3 fruit fly cellular contexts compared by ENCODE assay signal in genomic region chr3R:24749055-24749992, dm6.
TF ChIP-seq lines count a peak whose summit lies in the region.

TSS of gene tld (plus strand) at chr3R:24749731.

- TF ChIP-seq CTCF in whole organism, embryonic (GFP tag; optimal IDR thresholded peaks at IDR 0.05; lab: Kevin White, UChicago), result no peak

TF ChIP-seq in whole organism, embryonic, 481 proteins besides CTCF, POLR2A, EP300 and RAD21 (continues in another document):
- TF ChIP-seq CG15479 (GFP tag; optimal IDR thresholded peaks at IDR 0.05; lab: Kevin White, UChicago) (peak; percentile 54), CG3065 (GFP tag; optimal IDR thresholded peaks at IDR 0.05; lab: Kevin White, UChicago) (peak; percentile 44), MESR4 (GFP tag; optimal IDR thresholded peaks at IDR 0.05; lab: Kevin White, UChicago) (no peak), CG13123 (GFP tag; optimal IDR thresholded peaks at IDR 0.05; lab: Kevin White, UChicago) (no peak), CoRest (tag; optimal IDR thresholded peaks at IDR 0.05; lab: Kevin White, UChicago) (no peak), CG3163 (GFP tag; optimal IDR thresholded peaks at IDR 0.05; lab: Kevin White, UChicago) (no peak), z (GFP tag; IDR thresholded peaks at IDR 0.05; lab: Robert Waterston, UW) (peak; percentile 54; the same call in 1 of the 3 replicates), disco-r (GFP tag; optimal IDR thresholded peaks at IDR 0.05; lab: Kevin White, UChicago) (no peak), CG11560 (tag; IDR thresholded peaks at IDR 0.05; lab: Robert Waterston, UW) (no peak), CG4617 (GFP tag; optimal IDR thresholded peaks at IDR 0.05; lab: Kevin White, UChicago; ENCODE audit: borderline replicate concordance) (no peak), gem (tag; optimal IDR thresholded peaks at IDR 0.05; lab: Kevin White, UChicago) (no peak), cad (GFP tag; optimal IDR thresholded peaks at IDR 0.05; lab: Kevin White, UChicago) (peak; percentile 98), pum (GFP tag; optimal IDR thresholded peaks at IDR 0.05; lab: Kevin White, UChicago) (no peak), HLH4C (GFP tag; IDR thresholded peaks at IDR 0.05; lab: Robert Waterston, UW; ENCODE audit: partially characterized antibody) (no peak), tup (GFP tag; optimal IDR thresholded peaks at IDR 0.05; lab: Kevin White, UChicago) (no peak), zen (tag; optimal IDR thresholded peaks at IDR 0.05; lab: Kevin White, UChicago) (peak; percentile 91), Blimp-1 (GFP tag; optimal IDR thresholded peaks at IDR 0.05; lab: Kevin White, UChicago) (peak; percentile 45), Drgx (GFP tag; IDR thresholded peaks at IDR 0.05; lab: Robert Waterston, UW) (no peak), CG12744 (GFP tag; optimal IDR thresholded peaks at IDR 0.05; lab: Kevin White, UChicago) (no peak), kah (GFP tag; optimal IDR thresholded peaks at IDR 0.05; lab: Kevin White, UChicago) (no peak), CG14710 (tag; optimal IDR thresholded peaks at IDR 0.05; lab: Kevin White, UChicago) (no peak), en (GFP tag; optimal IDR thresholded peaks at IDR 0.05; lab: Kevin White, UChicago) (no peak), D (optimal IDR thresholded peaks at IDR 0.05; lab: Kevin White, UChicago) (peak; percentile 78), D (GFP tag; optimal IDR thresholded peaks at IDR 0.05; lab: Kevin White, UChicago) (no peak), HLH3B (GFP tag; IDR thresholded peaks at IDR 0.05; lab: Robert Waterston, UW) (no peak), CG5245 (GFP tag; optimal IDR thresholded peaks at IDR 0.05; lab: Kevin White, UChicago) (no peak), tll (GFP tag; optimal IDR thresholded peaks at IDR 0.05; lab: Kevin White, UChicago) (peak in 1 of 2 experiments; percentile 88), btn (GFP tag; optimal IDR thresholded peaks at IDR 0.05; lab: Kevin White, UChicago) (no peak), usp (GFP tag; optimal IDR thresholded peaks at IDR 0.05; lab: Kevin White, UChicago) (no peak), cg (GFP tag; optimal IDR thresholded peaks at IDR 0.05; lab: Kevin White, UChicago) (no peak), slbo (GFP tag; IDR thresholded peaks at IDR 0.05; lab: Robert Waterston, UW) (no peak)

TF ChIP-seq in whole organism, prepupa, 60 proteins besides CTCF, POLR2A, EP300 and RAD21:
- TF ChIP-seq CG6163 (GFP tag; IDR thresholded peaks at IDR 0.05; lab: Robert Waterston, UW) (no peak), Blimp-1 (GFP tag; optimal IDR thresholded peaks at IDR 0.05; lab: Kevin White, UChicago) (peak; percentile 93), esn (GFP tag; optimal IDR thresholded peaks at IDR 0.05; lab: Kevin White, UChicago) (no peak), svp (GFP tag; lab: Kevin White, UChicago) (peak; percentile 13), CG10669 (GFP tag; optimal IDR thresholded peaks at IDR 0.05; lab: Kevin White, UChicago) (no peak)

TF ChIP-seq in whole organism, wandering third instar larva, 38 proteins besides CTCF, POLR2A, EP300 and RAD21:
- TF ChIP-seq brk (GFP tag; optimal IDR thresholded peaks at IDR 0.05; lab: Kevin White, UChicago) (no peak), sage (GFP tag; optimal IDR thresholded peaks at IDR 0.05; lab: Kevin White, UChicago) (no peak), CG32264 (GFP tag; optimal IDR thresholded peaks at IDR 0.05; lab: Kevin White, UChicago) (no peak), Vsx2 (GFP tag; optimal IDR thresholded peaks at IDR 0.05; lab: Kevin White, UChicago; ENCODE audit: partially characterized antibody) (peak; percentile 21), h (GFP tag; optimal IDR thresholded peaks at IDR 0.05; lab: Kevin White, UChicago) (no peak), tai (GFP tag; optimal IDR thresholded peaks at IDR 0.05; lab: Kevin White, UChicago) (no peak), OdsH (GFP tag; optimal IDR thresholded peaks at IDR 0.05; lab: Kevin White, UChicago) (no peak), dsf (GFP tag; optimal IDR thresholded peaks at IDR 0.05; lab: Kevin White, UChicago; ENCODE audit: borderline replicate concordance) (no peak)
TF ChIP-seq in whole organism, wandering third instar larva: peak in this region for 1.

Comparison
In these comparisons a context has a peak if more than half of its experiments do, and no peak if none do; other contexts are left out.
1. Of the 7 proteins assayed by ChIP-seq in both whole organism, embryonic and whole organism, prepupa: peak only in whole organism, embryonic: none; only in whole organism, prepupa: none; in both: Blimp-1; in neither: 6.